Worm (Caenorhabditis elegans): ENCODE measurements around the gene C16C4.18.

The C16C4.18 gene

ce11 chrII:1895762-1896161 lies 34.6 kb upstream of the C16C4.18 start, which contains the start of gene math-25:
Gene math-25, plus strand, starts transcription at chrII:1896062.
- TF ChIP-seq Y22D7AL.16 (tag; optimal IDR thresholded peaks at IDR 0.05) = no peak
- no peak for TF ChIP-seq K09A11.1 (tag; optimal IDR thresholded peaks at IDR 0.05; ENCODE audit: insufficient read depth)
- TF ChIP-seq nfya-1 (tag; optimal IDR thresholded peaks at IDR 0.05) = no peak
- TF ChIP-seq ahr-1 (tag; optimal IDR thresholded peaks at IDR 0.05) = no peak
- no peak for TF ChIP-seq ceh-48 (tag; optimal IDR thresholded peaks at IDR 0.05)
- TF ChIP-seq ceh-6 (GFP tag; optimal IDR thresholded peaks at IDR 0.05) = no peak
- no peak for TF ChIP-seq ceh-24 (tag; optimal IDR thresholded peaks at IDR 0.05)
- no peak for TF ChIP-seq nhr-11 (tag; optimal IDR thresholded peaks at IDR 0.05)
- TF ChIP-seq ceh-22 (tag; optimal IDR thresholded peaks at IDR 0.05) = no peak
- TF ChIP-seq syd-9 (tag; optimal IDR thresholded peaks at IDR 0.05) = no peak
- no peak for TF ChIP-seq zip-5 (tag; optimal IDR thresholded peaks at IDR 0.05)
- no peak for TF ChIP-seq C08G9.2 (tag; optimal IDR thresholded peaks at IDR 0.05)
- TF ChIP-seq hlh-6 (tag; optimal IDR thresholded peaks at IDR 0.05) = no peak
- no peak for TF ChIP-seq hlh-30 (tag; optimal IDR thresholded peaks at IDR 0.05; ENCODE audit: insufficient read depth)
- TF ChIP-seq F13H6.1 (tag; optimal IDR thresholded peaks at IDR 0.05) = no peak
- no peak for TF ChIP-seq ama-1 (optimal IDR thresholded peaks at IDR 0.05)
- no peak for TF ChIP-seq fax-1 (tag; optimal IDR thresholded peaks at IDR 0.05)
- TF ChIP-seq unc-42 (tag; optimal IDR thresholded peaks at IDR 0.05) = no peak
- no peak for TF ChIP-seq mec-3 (tag; optimal IDR thresholded peaks at IDR 0.05; ENCODE audit: borderline replicate concordance)
- no peak for TF ChIP-seq ceh-18 (tag; optimal IDR thresholded peaks at IDR 0.05)

ce11 chrII:1895278-1895677 lies 34.1 kb upstream of the C16C4.18 start, which contains the start of gene C46F9.5:
Gene C46F9.5, plus strand, starts transcription at chrII:1895578.
- TF ChIP-seq ceh-6 (GFP tag; optimal IDR thresholded peaks at IDR 0.05) (no peak), ceh-2 (tag; optimal IDR thresholded peaks at IDR 0.05) (no peak), hlh-13 (GFP tag; optimal IDR thresholded peaks at IDR 0.05) (no peak), fkh-6 (tag; optimal IDR thresholded peaks at IDR 0.05) (no peak), ahr-1 (tag; optimal IDR thresholded peaks at IDR 0.05) (no peak), tbx-7 (tag; optimal IDR thresholded peaks at IDR 0.05) (no peak), elt-2 (tag; optimal IDR thresholded peaks at IDR 0.05) (no peak), ceh-9 (tag; optimal IDR thresholded peaks at IDR 0.05) (no peak), lin-11 (tag; optimal IDR thresholded peaks at IDR 0.05) (no peak), rnt-1 (tag; optimal IDR thresholded peaks at IDR 0.05) (no peak), hlh-15 (tag; optimal IDR thresholded peaks at IDR 0.05) (no peak), sox-4 (tag; optimal IDR thresholded peaks at IDR 0.05) (no peak), F13H6.1 (tag; optimal IDR thresholded peaks at IDR 0.05) (no peak), nhr-11 (tag; optimal IDR thresholded peaks at IDR 0.05) (no peak), ceh-45 (GFP tag; IDR thresholded peaks at IDR 0.05) (no peak), odd-2 (tag; optimal IDR thresholded peaks at IDR 0.05) (no peak), pros-1 (tag; optimal IDR thresholded peaks at IDR 0.05) (no peak)

DNA sequence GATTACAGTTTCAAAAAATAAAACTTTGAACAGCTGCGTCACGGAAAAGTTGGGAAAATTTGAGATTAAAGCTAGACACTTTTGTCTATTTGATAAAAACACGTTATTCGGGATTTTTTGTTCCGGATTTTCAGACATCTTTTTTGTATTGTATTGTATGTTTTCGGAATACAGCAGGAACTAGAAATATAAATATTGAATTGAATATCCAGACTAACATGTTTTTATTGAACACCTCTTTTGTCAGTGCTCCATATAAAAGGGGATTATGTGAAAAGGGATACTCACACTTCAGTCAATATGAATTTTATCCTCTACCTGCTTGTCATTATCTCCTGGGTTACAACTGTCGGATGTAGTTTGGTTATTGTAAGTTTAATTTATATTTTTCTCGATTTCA lies 32.8 kb upstream of the C16C4.18 start, which contains the start of gene C16C4.1:
C16C4.1 (plus strand) TSS at position 301 of the 400 bp plus-strand sequence.
- TF ChIP-seq lin-11 (tag; optimal IDR thresholded peaks at IDR 0.05) (no peak), ceh-24 (tag; optimal IDR thresholded peaks at IDR 0.05) (no peak), pag-3 (tag; optimal IDR thresholded peaks at IDR 0.05; ENCODE audit: borderline replicate concordance) (no peak), lim-6 (tag; optimal IDR thresholded peaks at IDR 0.05) (no peak), odd-2 (tag; optimal IDR thresholded peaks at IDR 0.05) (no peak), ceh-19 (GFP tag; optimal IDR thresholded peaks at IDR 0.05) (no peak), sox-2 (GFP tag; IDR thresholded peaks at IDR 0.05) (no peak), ceh-22 (tag; optimal IDR thresholded peaks at IDR 0.05) (no peak), C38D4.7 (GFP tag; optimal IDR thresholded peaks at IDR 0.05) (no peak), ama-1 (optimal IDR thresholded peaks at IDR 0.05) (no peak), madf-2 (tag; optimal IDR thresholded peaks at IDR 0.05) (no peak), pqm-1 (tag; optimal IDR thresholded peaks at IDR 0.05) (no peak), dve-1 (tag; optimal IDR thresholded peaks at IDR 0.05) (no peak), dmd-4 (tag; optimal IDR thresholded peaks at IDR 0.05; ENCODE audit: borderline replicate concordance) (no peak), T23F11.4 (GFP tag; optimal IDR thresholded peaks at IDR 0.05) (no peak), rnt-1 (tag; optimal IDR thresholded peaks at IDR 0.05) (no peak), pha-4 (tag; optimal IDR thresholded peaks at IDR 0.05) (no peak), C08G9.2 (tag; optimal IDR thresholded peaks at IDR 0.05) (no peak), unc-86 (tag; optimal IDR thresholded peaks at IDR 0.05) (no peak)

Measured in whole organism, late embryonic.